Worm (Caenorhabditis elegans) whole organism, L1 larva: Measurements from ENCODE around the gene chil-17.

Experiments
- C04F5.9 ChIP-seq: sonication (generic microtip); optimal IDR thresholded peaks from 2 replicates; lab custom pipeline; 2016; ENCODE audit warnings: missing genetic modification characterization, missing compliant biosample characterization
- C34B4.2 ChIP-seq: sonication (generic microtip); optimal IDR thresholded peaks from 2 replicates; lab custom pipeline; 2017; ENCODE audit warnings: mild to moderate bottlenecking, missing genetic modification characterization, missing compliant biosample characterization
- F16B12.6 ChIP-seq: fragments of 150-350 bp; optimal IDR thresholded peaks from 2 replicates; lab custom pipeline; 2014; ENCODE audit warnings: missing biosample characterization, missing genetic modification characterization
- aha-1 ChIP-seq: fragments of 150-350 bp; optimal IDR thresholded peaks from 2 replicates; lab custom pipeline; 2014; ENCODE audit warnings: missing biosample characterization, missing genetic modification characterization
- ama-1 ChIP-seq: fragments of 150-350 bp; optimal IDR thresholded peaks from 2 replicates; lab custom pipeline; 2014
- blmp-1 ChIP-seq: fragments of 150-350 bp; optimal IDR thresholded peaks from 2 replicates; lab custom pipeline; 2014; ENCODE audit warnings: missing biosample characterization, missing genetic modification characterization
- ceh-63 ChIP-seq: fragments of 200-800 bp; sonication (Bioruptor generic); optimal IDR thresholded peaks from 2 replicates; lab custom pipeline; 2018; ENCODE audit warnings: mild to moderate bottlenecking, missing genetic modification characterization, missing compliant biosample characterization
- ceh-82 ChIP-seq, 3 experiments: fragments of 150-350 bp in 1 of 3; sonication (generic microtip) in 2 of 3; optimal IDR thresholded peaks; 2 replicates each; lab custom pipeline; 2014 to 2017; ENCODE audit warnings: missing biosample characterization in 3 of 3, missing genetic modification characterization in 3 of 3
- ces-1 ChIP-seq: fragments of 150-350 bp; optimal IDR thresholded peaks from 2 replicates; lab custom pipeline; 2014; ENCODE audit warnings: missing biosample characterization, missing genetic modification reagents, missing genetic modification characterization
- dsc-1 ChIP-seq: sonication (generic microtip); optimal IDR thresholded peaks from 2 replicates; lab custom pipeline; 2016; ENCODE audit warnings: mild to moderate bottlenecking, missing genetic modification characterization, missing compliant biosample characterization
- egl-27 ChIP-seq, 2 experiments: fragments of 150-350 bp in 1 of 2; sonication (generic microtip); optimal IDR thresholded peaks; 3 replicates each; lab custom pipeline; 2017 to 2018; ENCODE audit warnings: missing biosample characterization in 2 of 2, missing genetic modification characterization in 2 of 2, missing genetic modification reagents in 2 of 2
- elt-2 ChIP-seq: sonication (generic microtip); optimal IDR thresholded peaks from 2 replicates; lab custom pipeline; 2016; ENCODE audit warnings: missing genetic modification characterization, mild to moderate bottlenecking, inconsistent platforms, missing compliant biosample characterization, missing genetic modification reagents
- ets-5 ChIP-seq: fragments of 200-800 bp; sonication (Bioruptor generic); IDR thresholded peaks from 2 replicates; pipeline ENCODE4 v1.3.6; 2022; ENCODE audit warnings: missing genetic modification characterization, missing compliant biosample characterization
- fkh-4 ChIP-seq: sonication (generic microtip); optimal IDR thresholded peaks from 2 replicates; lab custom pipeline; 2016; ENCODE audit warnings: missing compliant biosample characterization, missing genetic modification characterization, borderline replicate concordance
- fos-1 ChIP-seq: fragments of 150-350 bp; optimal IDR thresholded peaks from 2 replicates; lab custom pipeline; 2014; ENCODE audit warnings: missing biosample characterization, missing genetic modification characterization
- grh-1 ChIP-seq: fragments of 200-800 bp; sonication (Bioruptor generic); IDR thresholded peaks from 2 replicates; pipeline ENCODE4 v1.3.6; 2022; ENCODE audit warnings: missing genetic modification reagents, missing genetic modification characterization, missing compliant biosample characterization
- irx-1 ChIP-seq: sonication (generic microtip); optimal IDR thresholded peaks from 2 replicates; lab custom pipeline; 2016; ENCODE audit warnings: missing genetic modification characterization, missing compliant biosample characterization
- lin-13 ChIP-seq: fragments of 150-350 bp; optimal IDR thresholded peaks from 2 replicates; lab custom pipeline; 2014; ENCODE audit warnings: missing biosample characterization, missing genetic modification reagents, missing genetic modification characterization
- lin-15B ChIP-seq: fragments of 150-350 bp; sonication (generic microtip); optimal IDR thresholded peaks from 3 replicates; lab custom pipeline; 2014; ENCODE audit warnings: missing biosample characterization, missing genetic modification characterization
- mep-1 ChIP-seq: fragments of 150-350 bp; optimal IDR thresholded peaks from 2 replicates; lab custom pipeline; 2014; ENCODE audit warnings: missing biosample characterization, missing genetic modification characterization
- nhr-12 ChIP-seq: sonication (generic microtip); optimal IDR thresholded peaks from 2 replicates; lab custom pipeline; 2017; ENCODE audit warnings: missing biosample characterization, missing genetic modification characterization
- nhr-20 ChIP-seq: sonication (generic microtip); optimal IDR thresholded peaks from 2 replicates; lab custom pipeline; 2016; ENCODE audit warnings: mild to moderate bottlenecking, missing genetic modification characterization, missing compliant biosample characterization
- nhr-237 ChIP-seq: fragments of 150-350 bp; optimal IDR thresholded peaks from 2 replicates; lab custom pipeline; 2014; ENCODE audit warnings: missing biosample characterization, missing genetic modification characterization
- nhr-47 ChIP-seq: sonication (generic microtip); optimal IDR thresholded peaks from 2 replicates; lab custom pipeline; 2016; ENCODE audit warnings: mild to moderate bottlenecking, missing genetic modification characterization, moderate library complexity, missing compliant biosample characterization
- nhr-77 ChIP-seq: fragments of 150-350 bp; optimal IDR thresholded peaks from 2 replicates; lab custom pipeline; 2014; ENCODE audit warnings: missing biosample characterization, missing genetic modification characterization
- pax-3 ChIP-seq: fragments of 200-800 bp; sonication (Bioruptor generic); optimal IDR thresholded peaks from 2 replicates; lab custom pipeline; 2018; ENCODE audit warnings: mild to moderate bottlenecking, missing genetic modification characterization, moderate library complexity, missing compliant biosample characterization
- pqm-1 ChIP-seq: sonication (generic microtip); optimal IDR thresholded peaks from 3 replicates; lab custom pipeline; 2017; ENCODE audit warnings: missing biosample characterization, missing genetic modification characterization
- snpc-4 ChIP-seq: fragments of 150-350 bp; optimal IDR thresholded peaks from 2 replicates; lab custom pipeline; 2014; ENCODE audit warnings: missing biosample characterization, missing genetic modification characterization
- sup-37 ChIP-seq: fragments of 200-800 bp; sonication (Bioruptor generic); optimal IDR thresholded peaks from 2 replicates; lab custom pipeline; 2018; ENCODE audit warnings: mild to moderate bottlenecking, missing genetic modification characterization, missing compliant biosample characterization
- swsn-7 ChIP-seq: sonication (generic microtip); optimal IDR thresholded peaks from 2 replicates; lab custom pipeline; 2016; ENCODE audit warnings: missing genetic modification characterization, missing compliant biosample characterization
- tlp-1 ChIP-seq: fragments of 150-350 bp; optimal IDR thresholded peaks from 2 replicates; lab custom pipeline; 2014; ENCODE audit warnings: missing biosample characterization, missing genetic modification characterization
- vab-15 ChIP-seq: sonication (generic microtip); optimal IDR thresholded peaks from 2 replicates; lab custom pipeline; 2017; ENCODE audit warnings: missing genotype, mild to moderate bottlenecking, missing genetic modification characterization, missing compliant biosample characterization
- xbp-1 ChIP-seq: sonication (generic microtip); optimal IDR thresholded peaks from 2 replicates; lab custom pipeline; 2016; ENCODE audit warnings: missing genetic modification characterization, missing compliant biosample characterization
- zag-1 ChIP-seq: fragments of 150-350 bp; optimal IDR thresholded peaks from 2 replicates; lab custom pipeline; 2014; ENCODE audit warnings: missing biosample characterization, missing genetic modification characterization
- zip-4 ChIP-seq: fragments of 200-800 bp; sonication (Bioruptor generic); optimal IDR thresholded peaks from 2 replicates; lab custom pipeline; 2018; ENCODE audit warnings: mild to moderate bottlenecking, missing genetic modification characterization, moderate library complexity, missing compliant biosample characterization
- ztf-4 ChIP-seq: fragments of 150-350 bp; optimal IDR thresholded peaks from 2 replicates; lab custom pipeline; 2014; ENCODE audit warnings: missing biosample characterization, missing genetic modification characterization

chil-17 gene

DNA sequence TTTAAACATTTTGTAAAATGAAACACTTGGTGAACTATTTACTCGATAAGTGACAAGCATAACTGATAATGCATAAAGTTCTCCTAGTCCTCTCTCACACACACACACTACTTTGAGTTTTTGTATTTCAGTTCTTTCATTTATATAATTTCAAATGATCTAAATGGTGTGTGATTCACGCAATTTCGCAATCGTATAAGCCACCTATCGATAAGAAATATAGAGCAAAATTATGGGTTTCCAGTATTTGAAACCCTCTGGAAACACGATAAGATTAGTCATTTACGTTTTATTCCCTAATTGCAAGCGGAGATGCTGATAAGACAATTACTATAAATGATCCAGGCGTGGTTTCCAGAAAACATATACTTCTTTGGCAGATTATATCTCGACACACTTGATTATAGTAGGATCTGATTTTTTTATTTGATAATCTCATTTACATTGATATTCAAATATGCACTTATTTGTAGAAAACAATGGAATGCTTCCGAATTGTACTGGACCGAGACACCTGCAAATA is 27.8 kb downstream of the chil-17 start, which contains the start of gene arrd-3:
TSS of gene arrd-3 (plus strand) at position 473 of the 523 bp plus-strand sequence.
- TF ChIP-seq tlp-1 (tag; lab: Kevin White, UChicago): peak; percentile 10
- no peak for TF ChIP-seq nhr-237 (tag; lab: Kevin White, UChicago)
- no peak for TF ChIP-seq mep-1 (tag; lab: Kevin White, UChicago)
- TF ChIP-seq elt-2 (tag; lab: Kevin White, UChicago): peak; percentile 66
- no peak for TF ChIP-seq blmp-1 (tag; lab: Kevin White, UChicago)

- no peak for TF ChIP-seq F16B12.6 (tag; lab: Kevin White, UChicago)
- no peak for TF ChIP-seq nhr-77 (tag; lab: Kevin White, UChicago)
- no peak for TF ChIP-seq aha-1 (tag; lab: Kevin White, UChicago)
- TF ChIP-seq ceh-82 (tag; optimal IDR thresholded peaks at IDR 0.05; lab: Kevin White, UChicago): no peak
- TF ChIP-seq ces-1 (GFP tag; lab: Kevin White, UChicago): no peak
- no peak for TF ChIP-seq pax-3 (tag; lab: Kevin White, UChicago)
- no peak for TF ChIP-seq fos-1 (tag; lab: Kevin White, UChicago)
- TF ChIP-seq egl-27 (tag; optimal IDR thresholded peaks at IDR 0.05; lab: Kevin White, UChicago): no peak
- TF ChIP-seq ztf-4: no peak
- TF ChIP-seq snpc-4 (tag; lab: Kevin White, UChicago): no peak
- no peak for TF ChIP-seq pqm-1 (tag; lab: Kevin White, UChicago)
- TF ChIP-seq vab-15: no peak
- TF ChIP-seq dsc-1 (tag; lab: Kevin White, UChicago): no peak
- TF ChIP-seq zip-4 (GFP tag; lab: Kevin White, UChicago): no peak
- TF ChIP-seq, all 84 proteins: peak for 0
These were observed 28.5 kb downstream of the chil-17 start, which contains the start of gene M176.9 for ce11 chrII:9411497-9411896. M176.9 (minus strand) TSS chrII:9411597.

ce11 chrII:9407469-9407868 is 32.5 kb downstream of the chil-17 start, which contains the start of gene arrd-2:
arrd-2 (plus strand) TSS chrII:9407769.
- TF ChIP-seq lin-13 (no peak), nhr-20 (tag; lab: Kevin White, UChicago) (no peak), pqm-1 (tag; lab: Kevin White, UChicago) (no peak), ets-5 (GFP tag; lab: Robert Waterston, UW) (no peak), sup-37 (GFP tag; lab: Kevin White, UChicago) (no peak), lin-15B (tag; lab: Kevin White, UChicago) (no peak), nhr-12 (tag; lab: Kevin White, UChicago) (no peak)

- TF ChIP-seq dsc-1 (tag; lab: Kevin White, UChicago) (no peak), fkh-4 (no peak), ama-1 (lab: Kevin White, UChicago) (no peak), ceh-63 (GFP tag; lab: Kevin White, UChicago) (no peak), tlp-1 (tag; lab: Kevin White, UChicago) (no peak), ets-5 (GFP tag; lab: Robert Waterston, UW) (no peak), grh-1 (GFP tag; lab: Robert Waterston, UW) (no peak), irx-1 (no peak), xbp-1 (tag; lab: Kevin White, UChicago) (no peak), lin-13 (no peak), C04F5.9 (tag; lab: Kevin White, UChicago) (no peak), nhr-47 (tag; lab: Kevin White, UChicago) (no peak), C34B4.2 (no peak), zag-1 (no peak), swsn-7 (tag; lab: Kevin White, UChicago) (no peak)
These were observed 32.9 kb downstream of the chil-17 start, which contains the start of gene mpz-6 for ce11 chrII:9407020-9407419. mpz-6 (minus strand) TSS chrII:9407120.
